Worm (Caenorhabditis elegans) whole organism, late embryonic: Measurements from ENCODE around the gene acs-10.

Source experiments
- C08G9.2 ChIP-seq: sonication (generic microtip); optimal IDR thresholded peaks from 2 replicates; lab custom pipeline; 2016; ENCODE audit warnings: mild to moderate bottlenecking, missing genetic modification characterization, moderate library complexity, missing compliant biosample characterization
- C38D4.7 ChIP-seq: fragments of 200-800 bp; sonication (Bioruptor generic); optimal IDR thresholded peaks from 2 replicates; lab custom pipeline; 2018; ENCODE audit warnings: mild to moderate bottlenecking, missing genetic modification characterization, moderate library complexity, missing compliant biosample characterization
- F13H6.1 ChIP-seq: sonication (generic microtip); optimal IDR thresholded peaks from 2 replicates; lab custom pipeline; 2016; ENCODE audit warnings: missing genetic modification characterization, missing compliant biosample characterization
- K02D7.2 ChIP-seq: sonication (generic microtip); optimal IDR thresholded peaks from 2 replicates; lab custom pipeline; 2017; ENCODE audit warnings: mild to moderate bottlenecking, missing genetic modification characterization, missing compliant biosample characterization
- K09A11.1 ChIP-seq: sonication (generic microtip); optimal IDR thresholded peaks from 2 replicates; lab custom pipeline; 2017; ENCODE audit warnings: antibody characterized with exemption, mild to moderate bottlenecking, missing genetic modification characterization, missing compliant biosample characterization; ENCODE audit not compliant: insufficient read depth
- T23F11.4 ChIP-seq: fragments of 200-800 bp; sonication (Bioruptor generic); optimal IDR thresholded peaks from 2 replicates; lab custom pipeline; 2018; ENCODE audit warnings: mild to moderate bottlenecking, missing genetic modification characterization, missing compliant biosample characterization
- Y22D7AL.16 ChIP-seq: sonication (generic microtip); optimal IDR thresholded peaks from 2 replicates; lab custom pipeline; 2016; ENCODE audit warnings: missing genetic modification characterization, missing compliant biosample characterization
- ceh-18 ChIP-seq: sonication (generic microtip); optimal IDR thresholded peaks from 2 replicates; lab custom pipeline; 2016; ENCODE audit warnings: missing genetic modification characterization, missing compliant biosample characterization
- ceh-22 ChIP-seq: sonication (generic microtip); optimal IDR thresholded peaks from 2 replicates; lab custom pipeline; 2017; ENCODE audit warnings: missing biosample characterization, missing genetic modification characterization
- ceh-24 ChIP-seq: sonication (generic microtip); optimal IDR thresholded peaks from 2 replicates; lab custom pipeline; 2016; ENCODE audit warnings: mild to moderate bottlenecking, missing genetic modification characterization, missing compliant biosample characterization
- ceh-31 ChIP-seq: sonication (generic microtip); optimal IDR thresholded peaks from 2 replicates; lab custom pipeline; 2016; ENCODE audit warnings: missing genetic modification characterization, missing compliant biosample characterization
- ceh-34 ChIP-seq: sonication (generic microtip); optimal IDR thresholded peaks from 2 replicates; lab custom pipeline; 2016; ENCODE audit warnings: mild to moderate bottlenecking, missing genetic modification characterization, missing compliant biosample characterization
- ceh-45 ChIP-seq: fragments of 200-800 bp; sonication (Bioruptor generic); IDR thresholded peaks from 2 replicates; pipeline ENCODE4 v1.3.6; 2022; ENCODE audit warnings: missing genetic modification reagents, missing genetic modification characterization, missing compliant biosample characterization
- ceh-9 ChIP-seq: sonication (generic microtip); optimal IDR thresholded peaks from 2 replicates; lab custom pipeline; 2016; ENCODE audit warnings: mild to moderate bottlenecking, missing genetic modification characterization, inconsistent platforms, missing compliant biosample characterization
- dmd-4 ChIP-seq: sonication (generic microtip); optimal IDR thresholded peaks from 2 replicates; lab custom pipeline; 2016; ENCODE audit warnings: borderline replicate concordance, missing genetic modification characterization, missing compliant biosample characterization
- elt-2 ChIP-seq: sonication (generic microtip); optimal IDR thresholded peaks from 2 replicates; lab custom pipeline; 2016; ENCODE audit warnings: missing genetic modification reagents, missing genetic modification characterization, missing compliant biosample characterization
- hlh-13 ChIP-seq: fragments of 200-800 bp; sonication (Bioruptor generic); optimal IDR thresholded peaks from 2 replicates; lab custom pipeline; 2018; ENCODE audit warnings: mild to moderate bottlenecking, missing genetic modification characterization, missing compliant biosample characterization
- lim-6 ChIP-seq: sonication (generic microtip); optimal IDR thresholded peaks from 2 replicates; lab custom pipeline; 2016; ENCODE audit warnings: missing genetic modification characterization, missing compliant biosample characterization
- madf-2 ChIP-seq: sonication (generic microtip); optimal IDR thresholded peaks from 2 replicates; lab custom pipeline; 2017; ENCODE audit warnings: missing genetic modification characterization, missing compliant biosample characterization
- mec-3 ChIP-seq: sonication (generic microtip); optimal IDR thresholded peaks from 2 replicates; lab custom pipeline; 2016; ENCODE audit warnings: borderline replicate concordance, missing genetic modification characterization, missing compliant biosample characterization
- nhr-232 ChIP-seq: sonication (generic microtip); optimal IDR thresholded peaks from 2 replicates; lab custom pipeline; 2016; ENCODE audit warnings: missing genetic modification characterization, missing compliant biosample characterization
- npax-4 ChIP-seq: sonication (generic microtip); optimal IDR thresholded peaks from 2 replicates; lab custom pipeline; 2016; ENCODE audit warnings: missing genetic modification characterization, missing compliant biosample characterization
- odd-2 ChIP-seq: sonication (generic microtip); optimal IDR thresholded peaks from 2 replicates; lab custom pipeline; 2017; ENCODE audit warnings: antibody characterized with exemption, mild to moderate bottlenecking, missing genetic modification characterization, missing compliant biosample characterization
- pha-2 ChIP-seq: sonication (generic microtip); optimal IDR thresholded peaks from 2 replicates; lab custom pipeline; 2017; ENCODE audit warnings: mild to moderate bottlenecking, missing genetic modification characterization, missing compliant biosample characterization
- pha-4 ChIP-seq: fragments of 150-350 bp; optimal IDR thresholded peaks from 2 replicates; lab custom pipeline; 2018; ENCODE audit warnings: missing biosample characterization, missing genetic modification reagents, missing genetic modification characterization
- pqm-1 ChIP-seq: sonication (generic microtip); optimal IDR thresholded peaks from 2 replicates; lab custom pipeline; 2016; ENCODE audit warnings: missing genetic modification characterization, missing compliant biosample characterization
- pros-1 ChIP-seq: fragments of 150-350 bp; optimal IDR thresholded peaks from 2 replicates; lab custom pipeline; 2014; ENCODE audit warnings: missing biosample characterization, missing genetic modification reagents, missing genetic modification characterization
- ref-2 ChIP-seq: sonication (generic microtip); optimal IDR thresholded peaks from 2 replicates; lab custom pipeline; 2016; ENCODE audit warnings: missing genetic modification characterization, missing compliant biosample characterization
- rnt-1 ChIP-seq: sonication (generic microtip); optimal IDR thresholded peaks from 2 replicates; lab custom pipeline; 2016; ENCODE audit warnings: missing genetic modification characterization, missing compliant biosample characterization
- sdc-2 ChIP-seq: sonication (generic microtip); optimal IDR thresholded peaks from 2 replicates; lab custom pipeline; 2016; ENCODE audit warnings: missing genotype, missing genetic modification characterization, missing compliant biosample characterization
- sox-2 ChIP-seq: fragments of 200-800 bp; sonication (Bioruptor generic); IDR thresholded peaks from 2 replicates; pipeline ENCODE4 v1.3.6; 2022; ENCODE audit warnings: missing genetic modification reagents, missing genetic modification characterization, missing compliant biosample characterization
- syd-9 ChIP-seq: sonication (generic microtip); optimal IDR thresholded peaks from 2 replicates; lab custom pipeline; 2016; ENCODE audit warnings: mild to moderate bottlenecking, missing genetic modification characterization, moderate library complexity, missing compliant biosample characterization
- tbx-7 ChIP-seq: sonication (generic microtip); optimal IDR thresholded peaks from 2 replicates; lab custom pipeline; 2016; ENCODE audit warnings: missing genotype, missing genetic modification characterization, missing compliant biosample characterization
- ttx-3 ChIP-seq: sonication (generic microtip); optimal IDR thresholded peaks from 2 replicates; lab custom pipeline; 2016; ENCODE audit warnings: missing genetic modification reagents, missing genetic modification characterization, missing compliant biosample characterization
- unc-42 ChIP-seq: sonication (generic microtip); optimal IDR thresholded peaks from 2 replicates; lab custom pipeline; 2016; ENCODE audit warnings: missing genotype, missing genetic modification characterization, missing compliant biosample characterization
- unc-55 ChIP-seq: sonication (generic microtip); optimal IDR thresholded peaks from 2 replicates; lab custom pipeline; 2017; ENCODE audit warnings: missing biosample characterization, missing genetic modification reagents, missing genetic modification characterization

The acs-10 gene

DNA sequence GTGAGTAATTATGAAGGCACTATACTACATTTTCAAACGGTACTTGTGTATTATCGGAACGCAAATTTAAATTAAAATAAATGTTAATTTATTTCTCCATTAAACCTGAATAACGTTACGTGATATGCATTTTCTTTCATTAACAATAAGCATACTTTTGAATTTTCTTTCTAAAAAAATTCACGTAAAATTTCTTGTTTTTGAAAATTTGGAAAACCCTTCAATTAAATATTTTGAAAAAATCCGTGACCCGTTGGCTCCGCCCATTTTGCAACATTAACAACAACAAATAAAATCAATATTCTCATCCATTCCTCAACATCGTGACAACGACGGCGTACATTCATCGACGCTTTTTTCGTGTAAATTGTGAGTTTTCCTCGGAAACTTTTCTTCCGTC lies at the start of gene acs-10:
acs-10 (plus strand) TSS at position 301 of the 400 bp plus-strand sequence.
- TF ChIP-seq pqm-1, result no peak
- no peak for TF ChIP-seq npax-4 (tag; lab: Kevin White, UChicago)
- no peak for TF ChIP-seq ceh-31 (tag; lab: Kevin White, UChicago)
- no peak for TF ChIP-seq ceh-45
- TF ChIP-seq pha-4, result no peak
- no peak for TF ChIP-seq syd-9 (tag; lab: Kevin White, UChicago)
- TF ChIP-seq tbx-7, result no peak
- no peak for TF ChIP-seq ref-2 (tag; lab: Kevin White, UChicago)
- TF ChIP-seq ceh-9, result no peak
- TF ChIP-seq C38D4.7 (GFP tag; lab: Kevin White, UChicago), result no peak
- no peak for TF ChIP-seq dmd-4 (tag; lab: Kevin White, UChicago)
- no peak for TF ChIP-seq ceh-18 (tag; lab: Kevin White, UChicago)
- TF ChIP-seq ttx-3, result no peak
- no peak for TF ChIP-seq madf-2 (tag; lab: Kevin White, UChicago)
- TF ChIP-seq, all 69 proteins: peak for 0

DNA sequence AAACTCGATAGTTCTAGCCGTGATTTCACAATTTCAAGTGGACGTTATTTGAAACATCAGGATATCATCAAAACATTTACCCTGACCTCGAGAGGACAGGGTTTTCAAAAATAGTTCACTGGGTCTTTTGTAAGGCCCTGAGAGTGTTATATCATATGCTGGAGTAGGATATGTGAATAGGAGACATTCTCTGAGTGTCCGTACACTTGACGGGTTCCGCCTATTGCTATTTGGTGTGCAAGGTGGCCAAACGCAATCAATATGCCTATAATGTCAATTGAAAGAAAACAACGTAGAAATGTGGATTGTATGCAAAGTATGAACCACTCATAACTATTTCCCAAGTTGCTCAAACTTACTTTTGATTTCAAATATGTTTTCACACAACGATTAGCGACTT lies 48.9 kb upstream of the acs-10 start:
- TF ChIP-seq elt-2 (tag; lab: Kevin White, UChicago) (no peak), ceh-18 (tag; lab: Kevin White, UChicago) (no peak), ceh-34 (no peak), ceh-9 (no peak), odd-2 (tag; lab: Kevin White, UChicago) (no peak), unc-55 (no peak), K09A11.1 (no peak), hlh-13 (GFP tag; lab: Kevin White, UChicago) (no peak), Y22D7AL.16 (no peak)

ce11 chrV:14098519-14098918 lies 47.8 kb upstream of the acs-10 start, which contains the start of the genes D1086.2 and D1086.1:
TSS of gene D1086.2 (minus strand) at chrV:14098668.
TSS of gene D1086.1 (plus strand) at chrV:14098858.
- no peak for TF ChIP-seq lim-6
- no peak for TF ChIP-seq F13H6.1
- TF ChIP-seq pros-1 (tag; lab: Kevin White, UChicago), result no peak
- no peak for TF ChIP-seq dmd-4 (tag; lab: Kevin White, UChicago)
- no peak for TF ChIP-seq C08G9.2 (tag; lab: Kevin White, UChicago)
- TF ChIP-seq unc-42, result no peak
- TF ChIP-seq mec-3 (tag; lab: Kevin White, UChicago), result no peak

DNA sequence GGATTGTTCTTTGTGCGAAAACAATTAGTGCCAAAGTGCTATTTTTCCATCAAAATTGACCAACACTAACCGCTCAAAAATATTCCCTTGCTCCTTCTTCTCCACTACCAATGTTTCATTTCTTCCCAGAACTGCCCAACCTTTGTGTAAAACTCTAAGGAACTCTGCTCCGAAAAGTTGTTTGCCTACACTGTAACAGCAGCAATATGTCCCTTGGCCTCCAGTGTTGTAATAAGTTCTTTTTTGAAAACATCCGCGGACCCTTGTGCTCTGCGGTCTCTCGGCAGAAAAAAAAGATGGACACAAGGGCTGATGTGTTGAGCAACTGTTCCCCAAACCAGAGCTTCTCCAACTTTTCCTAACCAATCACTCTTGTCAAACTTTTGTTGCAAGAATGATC lies 45.4 kb upstream of the acs-10 start, which contains the start of gene D1086.12:
D1086.12 (plus strand) TSS at position 301 of the 400 bp plus-strand sequence.
- no peak for TF ChIP-seq mec-3 (tag; lab: Kevin White, UChicago)
- TF ChIP-seq, all 69 proteins: peak for 0

DNA sequence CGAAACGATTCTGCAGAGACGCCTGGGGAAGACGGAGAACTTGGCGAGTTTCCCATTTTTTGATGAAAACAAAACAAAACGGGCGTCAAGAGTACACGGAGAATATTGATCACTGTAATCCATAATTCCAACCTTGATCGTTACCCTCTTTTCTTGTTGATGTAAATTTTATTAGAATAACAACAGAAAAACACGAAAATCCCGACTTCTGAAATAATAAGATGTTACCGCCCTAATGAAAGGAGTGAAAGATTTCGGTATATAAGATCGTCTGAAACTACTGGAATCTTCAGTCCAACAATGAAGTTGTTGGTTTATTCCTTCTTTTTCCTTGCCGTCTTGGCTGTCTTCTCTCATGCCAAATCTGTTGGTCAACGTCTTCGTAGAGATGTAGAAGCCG lies 42.3 kb upstream of the acs-10 start, which contains the start of gene D1086.9:
D1086.9 (plus strand) TSS at position 301 of the 400 bp plus-strand sequence.
- TF ChIP-seq sdc-2 (tag; lab: Kevin White, UChicago), result no peak
- TF ChIP-seq C38D4.7 (GFP tag; lab: Kevin White, UChicago), result no peak
- TF ChIP-seq rnt-1 (tag; lab: Kevin White, UChicago), result no peak
- no peak for TF ChIP-seq ceh-22 (tag; lab: Kevin White, UChicago)
- no peak for TF ChIP-seq npax-4 (tag; lab: Kevin White, UChicago)
- TF ChIP-seq ceh-34, result no peak
- no peak for TF ChIP-seq lim-6
- no peak for TF ChIP-seq ceh-45
- TF ChIP-seq elt-2 (tag; lab: Kevin White, UChicago), result no peak
- no peak for TF ChIP-seq K09A11.1
- TF ChIP-seq pha-2 (tag; lab: Kevin White, UChicago), result no peak
- no peak for TF ChIP-seq T23F11.4
- TF ChIP-seq sox-2 (GFP tag; lab: Robert Waterston, UW), result no peak
- TF ChIP-seq unc-42, result no peak
- TF ChIP-seq nhr-232 (tag; lab: Kevin White, UChicago), result no peak
- no peak for TF ChIP-seq ceh-24 (tag; lab: Kevin White, UChicago)
- no peak for TF ChIP-seq K02D7.2 (tag; lab: Kevin White, UChicago)
